Worm (Caenorhabditis elegans) whole organism, L4 larva: ENCODE results near the gene C16A11.2.

Source experiments
- F10B5.3 ChIP-seq: sonication (generic microtip); optimal IDR thresholded peaks from 2 replicates; lab custom pipeline; 2016; ENCODE audit warnings: mild to moderate bottlenecking, missing genetic modification characterization, missing compliant biosample characterization
- F37D6.2 ChIP-seq: sonication (generic microtip); optimal IDR thresholded peaks from 2 replicates; lab custom pipeline; 2016; ENCODE audit warnings: mild to moderate bottlenecking, missing genetic modification characterization, missing compliant biosample characterization
- F44E2.7 ChIP-seq: fragments of 200-800 bp; sonication (Bioruptor generic); IDR thresholded peaks from 2 replicates; pipeline ENCODE4 v2.1.2; 2022; ENCODE audit warnings: missing genetic modification characterization, missing compliant biosample characterization
- F49E8.2 ChIP-seq: sonication (generic microtip); optimal IDR thresholded peaks from 2 replicates; lab custom pipeline; 2016; ENCODE audit warnings: missing compliant biosample characterization, mild to moderate bottlenecking, missing genetic modification characterization, borderline replicate concordance
- R02D3.7 ChIP-seq: fragments of 150-350 bp; sonication (generic microtip); optimal IDR thresholded peaks from 3 replicates; lab custom pipeline; 2014; ENCODE audit warnings: missing biosample characterization, missing genetic modification characterization
- aha-1 ChIP-seq: fragments of 150-350 bp; peaks from one replicate; lab custom pipeline; 2014; ENCODE audit warnings: missing biosample characterization, missing genetic modification characterization
- aly-2 ChIP-seq: sonication (generic microtip); optimal IDR thresholded peaks from 2 replicates; lab custom pipeline; 2018; ENCODE audit warnings: missing biosample characterization, missing genetic modification characterization
- ceh-20 ChIP-seq: fragments of 200-800 bp; sonication (Bioruptor generic); IDR thresholded peaks from 2 replicates; pipeline ENCODE4 v1.3.6; 2022; ENCODE audit warnings: missing genetic modification reagents, missing genetic modification characterization, missing compliant biosample characterization
- ceh-28 ChIP-seq: fragments of 150-350 bp; optimal IDR thresholded peaks from 2 replicates; lab custom pipeline; 2014; ENCODE audit warnings: missing biosample characterization, missing genetic modification reagents, missing genetic modification characterization
- ceh-62 ChIP-seq: sonication (generic microtip); optimal IDR thresholded peaks from 2 replicates; lab custom pipeline; 2017; ENCODE audit warnings: missing biosample characterization, missing genetic modification characterization
- ceh-82 ChIP-seq: sonication (generic microtip); optimal IDR thresholded peaks from 2 replicates; lab custom pipeline; 2017; ENCODE audit warnings: missing biosample characterization, missing genetic modification characterization
- ces-1 ChIP-seq: fragments of 150-350 bp; sonication (generic microtip); optimal IDR thresholded peaks from 4 replicates; lab custom pipeline; 2014; ENCODE audit warnings: missing biosample characterization, missing genetic modification reagents, missing genetic modification characterization
- cey-2 ChIP-seq: sonication (generic microtip); optimal IDR thresholded peaks from 3 replicates; lab custom pipeline; 2017; ENCODE audit warnings: missing genetic modification characterization, mild to moderate bottlenecking, missing compliant biosample characterization, antibody characterized with exemption, borderline replicate concordance; ENCODE audit not compliant: insufficient read depth
- ctbp-1 ChIP-seq: fragments of 200-800 bp; sonication (Bioruptor generic); IDR thresholded peaks from 2 replicates; pipeline ENCODE4 v1.3.6; 2022; ENCODE audit warnings: missing genetic modification reagents, missing genetic modification characterization, missing compliant biosample characterization
- dve-1 ChIP-seq: sonication (generic microtip); optimal IDR thresholded peaks from 2 replicates; lab custom pipeline; 2017; ENCODE audit warnings: antibody characterized with exemption, mild to moderate bottlenecking, missing genetic modification characterization, missing compliant biosample characterization; ENCODE audit not compliant: insufficient read depth
- fkh-10 ChIP-seq: fragments of 150-350 bp; optimal IDR thresholded peaks from 2 replicates; lab custom pipeline; 2014; ENCODE audit warnings: missing biosample characterization, missing genetic modification reagents, missing genetic modification characterization
- fos-1 ChIP-seq: fragments of 150-350 bp; optimal IDR thresholded peaks from 2 replicates; lab custom pipeline; 2014; ENCODE audit warnings: missing biosample characterization, missing genetic modification characterization
- hmg-1.1 ChIP-seq: fragments of 200-800 bp; sonication (Bioruptor generic); IDR thresholded peaks from 2 replicates; pipeline ENCODE4 v1.3.6; 2022; ENCODE audit warnings: missing genetic modification reagents, missing genetic modification characterization, missing compliant biosample characterization
- lin-1 ChIP-seq: fragments of 200-800 bp; sonication (Bioruptor generic); IDR thresholded peaks from 2 replicates; pipeline ENCODE4 v1.3.6; 2022; ENCODE audit warnings: missing genetic modification reagents, missing genetic modification characterization, missing compliant biosample characterization
- lin-15B ChIP-seq: fragments of 150-350 bp; sonication (generic microtip); optimal IDR thresholded peaks from 3 replicates; lab custom pipeline; 2014; ENCODE audit warnings: missing biosample characterization, missing genetic modification characterization
- mxl-2 ChIP-seq: fragments of 200-800 bp; sonication (Bioruptor generic); conservative IDR thresholded peaks from 2 replicates; pipeline ENCODE4 v1.3.6; 2022; ENCODE audit warnings: missing genetic modification reagents, missing genetic modification characterization, missing compliant biosample characterization
- nhr-111 ChIP-seq: fragments of 200-800 bp; sonication (Bioruptor generic); optimal IDR thresholded peaks from 2 replicates; lab custom pipeline; 2018; ENCODE audit warnings: mild to moderate bottlenecking, missing genetic modification characterization, missing compliant biosample characterization
- nhr-76 ChIP-seq: fragments of 150-350 bp; optimal IDR thresholded peaks from 2 replicates; lab custom pipeline; 2014; ENCODE audit warnings: missing biosample characterization, missing genetic modification characterization
- php-3 ChIP-seq: fragments of 200-800 bp; sonication (Bioruptor generic); IDR thresholded peaks from 2 replicates; pipeline ENCODE4 v1.3.6; 2022; ENCODE audit warnings: missing genetic modification reagents, missing genetic modification characterization, missing compliant biosample characterization
- pqm-1 ChIP-seq: sonication (generic microtip); optimal IDR thresholded peaks from 2 replicates; lab custom pipeline; 2017; ENCODE audit warnings: missing biosample characterization, missing genetic modification characterization
- spr-1 ChIP-seq: sonication (generic microtip); optimal IDR thresholded peaks from 2 replicates; lab custom pipeline; 2016; ENCODE audit warnings: mild to moderate bottlenecking, missing genetic modification characterization, missing compliant biosample characterization
- spr-3 ChIP-seq: fragments of 200-800 bp; sonication (Bioruptor generic); optimal IDR thresholded peaks from 2 replicates; lab custom pipeline; 2018; ENCODE audit warnings: mild to moderate bottlenecking, missing genetic modification characterization, missing compliant biosample characterization
- tra-1 ChIP-seq: fragments of 200-800 bp; sonication (Bioruptor generic); IDR thresholded peaks from 2 replicates; pipeline ENCODE4 v1.3.6; 2022; ENCODE audit warnings: missing genetic modification reagents, missing genetic modification characterization, missing compliant biosample characterization
- unc-62 ChIP-seq, 3 experiments: fragments of 150-350 bp in 1 of 3; sonication (generic microtip); optimal IDR thresholded peaks in 2 of 3; peaks in 1 of 3; 1 replicate in 1 of 3; 2 replicates in 2 of 3; lab custom pipeline; 2014 to 2017; ENCODE audit warnings: missing biosample characterization in 3 of 3, missing genetic modification characterization in 3 of 3, missing genetic modification reagents in 3 of 3, missing genotype in 1 of 3
- zip-2 ChIP-seq: fragments of 150-350 bp; optimal IDR thresholded peaks from 2 replicates; lab custom pipeline; 2014; ENCODE audit warnings: missing biosample characterization, missing genetic modification characterization

The C16A11.2 gene

ce11 chrII:4288572-4288971 is 50.6 kb downstream of the C16A11.2 start (continued):
- no peak for TF ChIP-seq spr-3 (GFP tag; lab: Kevin White, UChicago)
- TF ChIP-seq ctbp-1 (GFP tag; lab: Robert Waterston, UW): no peak
- TF ChIP-seq fos-1: no peak
- TF ChIP-seq F44E2.7 (GFP tag; lab: Robert Waterston, UW): no peak
- peak; percentile 5 for TF ChIP-seq pqm-1
- TF ChIP-seq ceh-28 (tag; lab: Kevin White, UChicago): no peak
- TF ChIP-seq php-3 (GFP tag; lab: Robert Waterston, UW): no peak
- TF ChIP-seq F49E8.2 (tag; lab: Kevin White, UChicago): no peak

- TF ChIP-seq nhr-76 (tag; lab: Kevin White, UChicago): no peak
- no peak for TF ChIP-seq spr-1 (tag; lab: Kevin White, UChicago)
- TF ChIP-seq lin-15B (tag; lab: Kevin White, UChicago): no peak
- no peak for TF ChIP-seq R02D3.7 (tag; lab: Kevin White, UChicago)
- no peak for TF ChIP-seq F10B5.3 (tag; lab: Kevin White, UChicago)
- TF ChIP-seq ceh-20 (GFP tag; lab: Robert Waterston, UW): no peak
- no peak for TF ChIP-seq cey-2 (tag; lab: Kevin White, UChicago)
- TF ChIP-seq F37D6.2 (tag; lab: Kevin White, UChicago): no peak
- TF ChIP-seq zip-2: no peak
- TF ChIP-seq mxl-2 (GFP tag; lab: Robert Waterston, UW): no peak
- no peak for TF ChIP-seq aly-2
- no peak for TF ChIP-seq ceh-82
- peak; percentile 4 for TF ChIP-seq ces-1 (GFP tag; lab: Kevin White, UChicago)
- TF ChIP-seq fkh-10: peak; percentile 10
These were observed 53.8 kb downstream of the C16A11.2 start for ce11 chrII:4291799-4292198.

ce11 chrII:4293027-4293522 is 55.1 kb downstream of the C16A11.2 start:
- TF ChIP-seq unc-62 (GFP tag; optimal IDR thresholded peaks at IDR 0.05 in 1 of 2; lab: Kevin White, UChicago) (peak in 1 of 2 experiments; percentile 55), unc-62 (tag; optimal IDR thresholded peaks at IDR 0.05; lab: Kevin White, UChicago) (no peak), ceh-62 (tag; lab: Kevin White, UChicago) (no peak), hmg-1.1 (no peak), aha-1 (tag; lab: Kevin White, UChicago) (peak; percentile 64)

DNA sequence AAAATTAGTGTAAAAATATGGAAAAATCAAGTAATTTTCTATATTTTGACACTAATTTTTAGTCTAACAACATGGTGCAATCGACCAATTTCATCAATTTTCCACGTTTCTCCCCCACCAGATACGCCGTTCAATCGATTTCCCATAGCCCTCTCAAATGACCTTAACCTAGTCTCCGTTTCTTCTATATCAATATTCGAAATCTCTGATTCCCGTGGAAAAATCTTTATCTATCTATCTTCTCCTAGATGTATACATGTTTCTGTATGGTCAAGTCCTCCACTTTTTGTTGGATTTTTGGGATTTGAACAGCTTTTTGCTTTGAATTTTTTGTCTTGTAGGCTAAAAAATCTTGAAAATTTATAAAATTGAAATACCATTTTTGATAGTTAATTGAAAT is 56.2 kb downstream of the C16A11.2 start:
- TF ChIP-seq fkh-10 (no peak), F37D6.2 (tag; lab: Kevin White, UChicago) (no peak), dve-1 (tag; lab: Kevin White, UChicago) (no peak), nhr-111 (GFP tag; lab: Kevin White, UChicago) (no peak), lin-1 (GFP tag; lab: Robert Waterston, UW) (no peak), tra-1 (GFP tag; lab: Robert Waterston, UW) (no peak)
